Worm (Caenorhabditis elegans) whole organism, L4/young adult: ENCODE results near the gene algn-14.

Experiments
- W03F9.2 ChIP-seq: fragments of 150-350 bp; optimal IDR thresholded peaks from 2 replicates; lab custom pipeline; 2014; ENCODE audit warnings: missing biosample characterization, missing genetic modification characterization
- dao-5 ChIP-seq: sonication (generic microtip); optimal IDR thresholded peaks from 2 replicates; lab custom pipeline; 2016; ENCODE audit warnings: missing genotype, missing genetic modification characterization, moderate library complexity, missing compliant biosample characterization
- him-1 ChIP-seq: sonication (generic microtip); optimal IDR thresholded peaks from 2 replicates; lab custom pipeline; 2016; ENCODE audit warnings: missing genotype, missing genetic modification reagents, missing genetic modification characterization, missing compliant biosample characterization

algn-14 gene

DNA sequence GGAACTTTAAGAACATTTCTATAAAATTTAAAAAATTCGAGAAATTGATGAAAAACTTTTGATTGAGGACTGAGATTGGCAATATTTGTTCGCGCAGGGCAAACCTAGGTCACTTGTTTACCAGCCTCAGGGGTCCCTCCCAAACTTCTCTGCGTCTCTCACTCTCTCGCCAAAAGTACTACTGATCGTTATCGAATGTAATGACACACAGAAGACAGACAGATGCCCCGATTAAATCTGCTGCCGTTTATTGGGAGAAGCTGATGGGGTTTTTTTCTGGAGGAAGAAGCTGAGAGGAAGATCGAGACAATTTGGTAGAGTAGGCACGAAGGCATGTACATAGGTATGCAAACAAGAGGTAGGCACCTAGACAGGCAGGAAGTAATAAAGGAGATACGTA, 22.2 kb upstream of the algn-14 start:
- TF ChIP-seq dao-5 (tag; lab: Kevin White, UChicago) = no peak
- TF ChIP-seq him-1 (tag; lab: Kevin White, UChicago) = no peak

DNA sequence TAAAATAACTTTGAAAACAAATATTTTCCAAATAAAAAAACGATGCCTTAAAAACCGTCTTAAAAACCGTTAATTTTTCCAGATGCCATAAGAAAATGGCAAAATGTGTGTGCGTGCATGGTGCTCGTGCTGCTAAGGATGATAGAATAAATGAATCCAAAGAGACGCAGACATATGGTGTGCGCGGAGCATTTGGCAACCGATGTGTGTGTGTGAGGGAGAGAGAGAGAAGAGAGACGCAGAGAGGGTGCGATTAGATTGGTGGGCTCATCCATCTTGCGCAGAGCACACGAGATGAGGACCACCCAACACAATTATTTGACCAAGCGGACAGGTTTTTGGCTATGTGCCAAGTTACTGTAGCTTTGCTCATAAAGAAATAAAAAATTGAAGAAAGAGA, 21.5 kb upstream of the algn-14 start:
- TF ChIP-seq him-1 (tag; lab: Kevin White, UChicago) (no peak), dao-5 (tag; lab: Kevin White, UChicago) (no peak), W03F9.2 (tag; lab: Kevin White, UChicago) (no peak)

DNA sequence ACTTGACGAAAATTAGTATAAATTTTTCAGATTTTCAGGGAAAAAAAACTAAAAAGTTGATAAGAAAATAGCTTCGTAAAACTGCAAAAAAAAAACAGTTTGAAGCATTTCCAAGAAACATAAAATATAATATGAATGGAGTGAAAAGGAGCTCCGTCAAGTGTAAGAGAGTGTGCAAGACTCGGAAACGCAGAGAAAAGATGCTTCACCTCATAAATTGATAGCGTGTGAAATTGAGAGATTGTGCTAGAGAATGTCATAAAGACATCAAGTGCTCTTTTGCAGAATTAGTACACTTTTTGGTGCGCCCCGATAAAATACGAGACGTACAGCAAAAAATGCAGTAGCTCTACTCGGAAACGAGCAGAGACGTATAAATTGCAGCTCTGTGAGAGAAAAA, 18.3 kb upstream of the algn-14 start:
- no peak for TF ChIP-seq dao-5 (tag; lab: Kevin White, UChicago)
- no peak for TF ChIP-seq him-1 (tag; lab: Kevin White, UChicago)

DNA sequence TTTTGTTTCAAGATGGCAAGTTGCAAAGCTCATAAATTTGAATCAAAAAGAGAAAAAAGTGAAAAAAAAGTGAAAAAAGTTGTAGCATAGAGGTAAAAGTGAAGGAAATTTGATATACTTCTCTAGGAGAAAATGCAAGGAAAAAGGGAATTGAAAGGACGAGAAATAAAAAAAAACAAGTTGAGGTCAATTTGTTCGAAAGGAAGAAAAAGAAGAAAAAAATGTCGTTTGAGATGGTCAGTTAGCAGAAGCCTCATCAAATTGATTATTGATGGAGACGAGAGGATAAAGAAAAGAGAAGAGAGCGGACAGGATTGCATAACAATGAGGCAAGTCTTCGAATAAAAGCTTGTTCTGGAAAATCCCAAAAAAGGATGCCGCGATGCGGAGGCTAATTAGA, 16.9 kb upstream of the algn-14 start:
- no peak for TF ChIP-seq W03F9.2 (tag; lab: Kevin White, UChicago)
- no peak for TF ChIP-seq him-1 (tag; lab: Kevin White, UChicago)
- TF ChIP-seq dao-5 (tag; lab: Kevin White, UChicago) = no peak

DNA sequence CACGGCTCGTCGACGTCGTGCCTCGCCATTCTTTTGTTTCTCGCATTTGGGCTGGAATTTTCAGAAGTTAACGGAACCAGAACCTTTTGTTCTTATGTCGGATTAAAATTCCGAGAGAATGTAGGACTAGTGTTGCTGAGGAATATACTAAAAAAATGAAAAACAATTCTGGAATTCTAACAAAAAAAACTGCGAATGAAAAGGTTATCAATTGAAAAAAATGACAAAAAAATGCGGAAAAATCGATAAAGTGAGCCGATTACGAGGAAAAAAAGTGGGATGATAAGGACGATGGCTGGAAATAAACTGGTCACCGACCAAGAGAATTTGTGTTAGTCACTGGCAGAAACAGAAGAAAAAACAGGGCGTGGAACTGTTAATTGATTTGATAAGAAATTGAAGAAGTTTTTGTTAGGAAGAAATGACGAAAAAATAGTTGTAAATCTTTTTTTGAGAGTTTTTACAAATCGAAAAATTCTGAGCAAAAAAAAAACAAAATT, 16.1 kb upstream of the algn-14 start, which contains the start of gene bris-1:
Gene bris-1 (minus strand): TSS at position 51 of the 500 bp plus-strand sequence.
- no peak for TF ChIP-seq dao-5 (tag; lab: Kevin White, UChicago)
- TF ChIP-seq W03F9.2 (tag; lab: Kevin White, UChicago) = no peak

DNA sequence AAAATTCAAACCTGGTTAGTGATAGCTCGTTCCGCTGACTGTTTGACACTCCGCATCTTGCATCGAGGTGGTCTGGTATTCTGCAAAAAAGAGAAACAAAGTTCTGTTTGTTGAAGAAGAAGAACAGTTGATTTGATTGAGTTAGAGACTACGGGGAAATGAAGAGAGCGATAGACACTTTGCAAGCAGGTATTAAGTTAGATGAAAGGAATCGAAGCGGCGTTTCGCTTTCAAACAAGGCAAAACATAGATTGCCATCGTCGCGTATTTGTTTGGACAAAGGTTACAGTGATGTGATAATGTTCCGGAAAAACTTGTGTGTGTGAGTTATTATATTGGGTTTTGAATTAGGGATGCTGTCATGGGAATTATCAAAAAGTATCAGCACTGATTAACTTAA, 14.0 kb upstream of the algn-14 start:
- TF ChIP-seq W03F9.2 (tag; lab: Kevin White, UChicago) (no peak), dao-5 (tag; lab: Kevin White, UChicago) (no peak), him-1 (tag; lab: Kevin White, UChicago) (no peak)

DNA sequence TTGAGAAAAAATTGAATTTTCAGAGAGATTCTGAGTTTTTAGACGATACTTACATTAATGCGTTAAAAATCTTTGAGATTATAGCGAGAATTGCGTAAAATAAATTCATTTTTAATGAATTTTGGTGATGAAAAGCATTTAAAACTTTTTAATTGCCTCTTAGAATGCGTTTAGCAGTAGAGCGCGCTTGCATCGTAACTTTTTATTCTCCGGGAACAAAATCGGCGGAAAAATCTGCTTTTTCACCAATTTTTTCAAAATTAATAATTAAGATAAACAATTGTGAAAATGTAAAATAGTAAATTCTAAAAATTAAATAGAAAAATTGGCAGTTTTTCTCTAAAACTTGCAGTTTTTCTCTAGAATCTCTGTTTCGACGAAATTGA, 12.0 kb upstream of the algn-14 start:
- no peak for TF ChIP-seq him-1 (tag; lab: Kevin White, UChicago)
- no peak for TF ChIP-seq W03F9.2 (tag; lab: Kevin White, UChicago)
- TF ChIP-seq dao-5 (tag; lab: Kevin White, UChicago) = no peak

DNA sequence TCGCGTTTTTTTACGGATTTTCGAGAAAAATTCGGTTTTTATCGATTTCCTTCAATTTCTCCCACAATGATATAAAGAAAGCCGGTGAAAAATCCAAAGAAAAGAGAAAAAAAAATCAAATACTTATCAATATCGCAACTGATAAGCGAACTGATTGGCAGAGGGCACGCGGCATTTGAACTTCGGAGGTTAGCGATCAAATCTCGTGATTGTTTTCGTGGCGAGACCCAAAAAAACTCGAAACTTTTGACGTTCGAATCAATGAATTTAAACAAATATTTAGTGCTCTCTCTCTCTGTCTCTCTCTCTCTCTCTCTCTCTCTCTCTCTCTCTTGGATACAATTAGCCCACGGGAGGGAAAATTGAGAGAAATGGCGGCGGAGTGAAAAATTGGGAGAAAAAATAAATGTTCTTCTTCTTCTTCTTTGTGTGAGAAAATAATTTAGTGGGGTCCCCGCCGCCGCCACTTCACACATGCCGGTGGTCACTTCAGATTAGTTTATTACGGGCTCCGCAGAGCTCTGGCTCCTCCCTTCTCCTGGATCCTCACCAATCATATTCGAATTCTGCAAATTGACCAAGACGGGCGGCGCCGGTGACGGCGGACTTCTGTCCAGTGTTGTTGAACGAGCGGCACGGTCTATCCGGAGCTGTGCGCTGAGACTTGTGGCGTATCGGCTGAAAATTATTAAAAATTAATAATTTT, 11.5 kb upstream of the algn-14 start:
- no peak for TF ChIP-seq him-1 (tag; lab: Kevin White, UChicago)
- no peak for TF ChIP-seq W03F9.2 (tag; lab: Kevin White, UChicago)
- no peak for TF ChIP-seq dao-5 (tag; lab: Kevin White, UChicago)

DNA sequence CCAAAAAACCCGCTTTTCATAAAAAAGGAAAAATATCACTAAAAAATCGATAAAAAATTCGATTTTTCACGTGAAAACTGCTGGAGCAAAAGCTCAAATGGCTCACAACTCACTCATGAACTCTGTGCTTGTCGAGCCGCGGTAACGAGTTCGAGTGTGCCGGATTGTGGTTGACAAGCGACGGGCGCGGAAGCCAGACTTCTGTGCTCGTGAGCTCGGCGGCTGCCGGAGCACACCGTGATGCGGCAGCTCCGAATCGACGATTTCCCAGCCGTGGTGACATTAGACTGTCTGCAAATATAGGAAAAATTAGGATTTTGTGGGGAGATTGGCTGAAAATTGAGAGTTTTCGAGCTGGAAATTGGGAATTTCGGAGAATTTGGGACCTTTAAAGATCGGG, 9.6 kb upstream of the algn-14 start:
- no peak for TF ChIP-seq him-1 (tag; lab: Kevin White, UChicago)
- no peak for TF ChIP-seq dao-5 (tag; lab: Kevin White, UChicago)
- TF ChIP-seq W03F9.2 (tag; lab: Kevin White, UChicago) = no peak

DNA sequence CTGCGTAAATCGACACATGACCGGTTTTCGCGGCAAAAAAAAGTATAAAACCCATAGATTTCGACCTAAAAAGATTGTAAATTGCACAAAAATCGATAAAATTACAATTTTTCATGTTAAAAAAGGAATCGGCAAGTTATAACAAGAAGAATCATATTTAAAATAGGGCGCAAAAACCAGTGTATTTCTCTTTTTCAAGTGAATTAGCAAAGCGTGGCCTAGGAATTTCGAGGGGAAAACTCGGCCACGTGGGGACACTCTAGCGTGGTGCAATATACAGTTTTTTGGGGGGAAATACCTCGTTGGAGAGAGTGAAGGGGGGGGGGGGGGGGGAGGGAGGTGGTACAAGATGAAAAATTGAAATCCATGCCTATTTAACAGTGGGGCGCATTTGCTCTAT, 4.3 kb upstream of the algn-14 start:
- TF ChIP-seq W03F9.2 (tag; lab: Kevin White, UChicago) (no peak), dao-5 (tag; lab: Kevin White, UChicago) (no peak), him-1 (tag; lab: Kevin White, UChicago) (no peak)

DNA sequence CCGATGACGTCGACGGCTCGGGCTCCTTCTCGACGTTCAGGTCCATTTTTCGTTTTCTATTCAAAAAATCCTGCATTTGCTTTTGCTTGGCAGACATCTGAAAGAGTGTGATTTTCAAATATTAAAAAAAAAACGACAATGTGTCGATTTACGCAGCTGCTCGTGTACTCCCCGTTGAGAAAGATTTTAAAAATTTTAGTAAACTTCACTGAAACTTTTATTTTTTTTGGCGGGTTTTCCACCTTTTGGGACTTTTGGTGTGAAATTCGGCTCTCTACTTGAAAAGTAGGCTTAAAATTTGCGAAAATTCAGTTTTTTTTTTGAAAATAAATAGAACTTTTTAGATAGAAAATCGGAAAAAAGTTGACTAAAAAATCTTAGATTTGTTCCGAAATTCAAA, 3.9 kb upstream of the algn-14 start, which contains the start of gene M02B7.7:
Gene M02B7.7 (minus strand): TSS at position 101 of the 400 bp plus-strand sequence.
- TF ChIP-seq him-1 (tag; lab: Kevin White, UChicago) (no peak), dao-5 (tag; lab: Kevin White, UChicago) (no peak), W03F9.2 (tag; lab: Kevin White, UChicago) (no peak)

DNA sequence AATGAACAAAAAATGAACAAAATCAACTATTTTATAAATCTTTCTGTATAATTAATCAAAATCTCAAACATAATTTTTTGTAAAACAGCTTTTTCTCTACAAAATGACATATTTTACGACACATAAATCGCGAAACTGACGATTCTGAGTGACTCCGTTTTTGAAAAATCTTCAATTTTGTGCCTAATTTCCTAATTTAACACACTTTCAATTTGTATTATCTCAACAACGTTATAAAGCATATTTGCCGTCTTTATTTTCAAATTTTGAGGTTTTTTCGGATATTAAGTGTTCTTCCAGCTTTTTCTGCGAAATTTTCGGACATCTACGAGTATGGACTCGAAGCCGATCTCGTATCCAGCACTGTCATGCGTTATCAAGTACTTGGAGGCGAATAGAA, 2.0 kb upstream of the algn-14 start, which contains the start of gene fbxc-47:
Gene fbxc-47 (plus strand): TSS at position 301 of the 400 bp plus-strand sequence.
- TF ChIP-seq dao-5 (tag; lab: Kevin White, UChicago) (no peak), him-1 (tag; lab: Kevin White, UChicago) (no peak)

DNA sequence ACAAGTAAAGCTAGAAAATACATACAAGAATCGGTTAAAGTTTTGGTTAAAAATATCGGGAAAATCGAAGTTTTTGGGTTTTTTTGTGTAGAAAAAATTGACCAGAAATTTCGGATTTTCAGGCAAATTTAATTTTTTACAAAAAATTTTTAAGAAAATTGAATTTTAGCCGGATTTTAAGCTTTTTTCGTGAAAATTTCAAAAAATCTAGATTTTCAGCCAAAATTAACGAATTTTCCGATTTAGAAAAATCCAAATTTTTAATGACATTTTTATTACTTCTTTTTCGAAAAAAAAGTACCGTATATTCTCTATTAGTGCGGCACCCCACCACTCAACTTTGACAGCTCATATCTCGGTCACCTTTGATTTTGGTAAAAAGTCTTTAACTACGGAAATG, 2.3 kb downstream of the algn-14 start, which contains the start of gene osm-3:
Gene osm-3 (minus strand): TSS at position 101 of the 400 bp plus-strand sequence.
- TF ChIP-seq dao-5 (tag; lab: Kevin White, UChicago) (no peak), W03F9.2 (tag; lab: Kevin White, UChicago) (no peak), him-1 (tag; lab: Kevin White, UChicago) (no peak)

DNA sequence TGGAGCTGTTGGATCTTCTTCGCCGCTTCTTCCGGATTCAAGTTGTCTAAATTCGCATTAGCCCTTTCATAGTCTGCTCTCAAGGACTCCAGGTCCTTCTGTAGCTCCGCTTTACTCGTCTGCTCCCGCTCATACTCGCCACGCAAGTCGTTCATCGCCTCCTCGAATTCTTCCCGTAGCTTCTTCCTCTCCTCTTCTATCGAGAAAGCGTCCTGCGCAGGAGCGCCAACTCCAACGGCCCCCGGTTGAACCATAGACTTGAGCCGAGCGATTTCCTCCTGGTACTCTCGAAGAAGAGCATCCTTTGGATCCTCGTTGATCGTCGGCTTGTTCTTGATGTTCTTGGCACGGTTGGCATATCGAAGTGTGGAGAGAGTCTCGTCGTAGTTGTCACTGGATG, 5.8 kb downstream of the algn-14 start:
- no peak for TF ChIP-seq him-1 (tag; lab: Kevin White, UChicago)
- TF ChIP-seq W03F9.2 (tag; lab: Kevin White, UChicago) = no peak
- no peak for TF ChIP-seq dao-5 (tag; lab: Kevin White, UChicago)
